Worm (Caenorhabditis elegans): Measurements from ENCODE around the gene pam-1.

DNA sequence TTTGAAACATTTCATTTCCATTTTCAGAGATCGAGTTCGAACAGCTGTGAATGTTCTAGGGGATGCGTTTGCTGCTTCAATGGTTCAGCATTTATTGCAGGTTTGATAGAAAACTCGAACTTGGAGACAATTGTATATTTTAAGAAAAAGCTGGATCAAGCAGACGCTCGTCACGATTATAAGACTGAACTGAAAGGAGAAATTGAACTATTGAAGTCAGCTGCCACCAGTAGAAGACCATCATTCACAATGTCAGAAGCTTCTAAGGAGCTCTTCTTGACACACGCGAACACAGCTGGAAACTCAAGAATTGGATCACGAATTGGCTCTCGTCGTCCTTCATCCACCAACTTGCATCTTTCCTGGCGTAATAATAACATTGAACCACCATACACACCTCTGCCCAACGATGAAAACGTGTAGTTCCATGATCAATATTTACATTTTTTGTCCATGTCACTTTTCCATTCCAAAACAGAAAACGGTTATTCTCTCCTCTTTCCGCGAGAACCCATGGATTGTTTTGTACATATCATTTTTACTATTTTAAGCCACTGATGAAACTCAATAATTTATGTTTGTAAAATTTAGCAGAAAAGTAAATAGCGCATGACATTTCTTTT is 44.6 kb downstream of the pam-1 start:
- TF ChIP-seq ztf-23 (GFP tag; IDR thresholded peaks at IDR 0.05) (no peak), ztf-29 (GFP tag; IDR thresholded peaks at IDR 0.05) (no peak), klf-2 (GFP tag; conservative IDR thresholded peaks at IDR 0.05) (no peak), T22C8.4 (GFP tag; IDR thresholded peaks at IDR 0.05) (no peak), cog-1 (tag; optimal IDR thresholded peaks at IDR 0.05) (no peak)
